Fruit fly (Drosophila melanogaster) ovary, adult (tissue): ENCODE data around the gene Hakai.

Experiments used
- CG17801 ChIP-seq: fragments of 200-800 bp; optimal IDR thresholded peaks from 2 replicates; lab custom pipeline; 2019; ENCODE audit warnings: missing biosample characterization, mild to moderate bottlenecking, missing genetic modification characterization, moderate library complexity; ENCODE audit not compliant: partially characterized antibody

Hakai gene

DNA sequence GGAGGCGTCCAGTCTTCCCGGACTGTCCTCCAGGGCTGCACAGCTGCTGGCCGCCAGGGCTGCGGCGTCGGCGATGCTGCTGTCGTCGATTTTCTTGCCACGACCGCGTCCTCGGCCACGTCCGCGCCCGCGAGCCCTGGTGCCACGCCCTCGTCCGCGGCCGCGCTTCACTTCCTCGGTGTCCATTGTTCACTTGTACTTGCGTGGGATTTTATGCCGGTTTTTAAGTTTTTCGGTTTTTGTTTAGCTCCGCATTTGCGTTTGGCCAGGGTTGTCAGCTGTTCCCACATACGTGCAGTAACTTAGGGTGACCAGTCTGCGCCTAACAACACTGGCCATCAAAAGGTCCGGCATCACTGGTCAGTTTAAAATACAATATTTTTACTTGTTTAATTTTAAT, at the start of gene Hakai:
TSS of gene Hakai (minus strand) at position 290 of the 400 bp plus-strand sequence.
- TF ChIP-seq CG17801, result peak; percentile 36

DNA sequence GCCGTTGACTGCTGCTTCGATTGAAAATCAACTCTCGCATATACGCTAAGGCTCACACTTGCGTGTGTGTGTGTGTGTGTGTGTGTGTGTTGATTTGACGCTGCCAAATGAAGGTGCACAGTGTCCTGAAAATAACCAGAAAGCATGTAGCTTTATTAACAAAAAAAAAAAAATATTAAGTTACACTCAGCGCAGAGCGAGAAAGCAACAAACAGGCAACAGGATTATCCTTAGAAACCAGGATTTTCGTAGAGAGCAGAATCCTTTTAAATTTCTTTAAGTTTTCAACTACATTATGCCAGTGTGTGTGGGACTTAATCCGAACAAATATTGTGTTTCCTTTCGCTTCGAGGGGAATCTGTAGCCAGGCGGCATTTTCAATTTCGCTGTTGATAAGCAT, 45.7 kb upstream of the Hakai start:
- TF ChIP-seq CG17801, result no peak

DNA sequence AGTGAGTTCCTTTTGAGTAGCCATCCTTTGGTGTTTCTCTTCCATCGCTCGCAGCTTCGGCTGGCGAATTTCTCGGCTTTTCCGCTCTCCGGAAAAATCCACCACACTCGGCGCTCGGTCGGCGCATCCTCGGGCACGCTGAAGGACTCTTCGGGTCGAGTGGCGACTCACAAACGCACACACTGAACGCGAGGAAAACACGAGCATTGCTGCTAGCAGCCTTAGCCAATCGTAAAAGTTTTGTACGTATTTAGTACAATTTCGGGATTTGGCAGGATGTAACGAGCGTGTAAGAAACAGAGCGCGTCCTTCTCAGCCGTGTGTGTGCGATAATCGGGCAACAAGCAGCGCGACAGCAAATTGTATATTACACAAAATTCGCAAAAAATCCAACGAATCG, 24.0 kb upstream of the Hakai start, which contains the start of gene CG46244:
TSS of gene CG46244 (plus strand) at position 252 of the 400 bp plus-strand sequence.
- TF ChIP-seq CG17801, result no peak

DNA sequence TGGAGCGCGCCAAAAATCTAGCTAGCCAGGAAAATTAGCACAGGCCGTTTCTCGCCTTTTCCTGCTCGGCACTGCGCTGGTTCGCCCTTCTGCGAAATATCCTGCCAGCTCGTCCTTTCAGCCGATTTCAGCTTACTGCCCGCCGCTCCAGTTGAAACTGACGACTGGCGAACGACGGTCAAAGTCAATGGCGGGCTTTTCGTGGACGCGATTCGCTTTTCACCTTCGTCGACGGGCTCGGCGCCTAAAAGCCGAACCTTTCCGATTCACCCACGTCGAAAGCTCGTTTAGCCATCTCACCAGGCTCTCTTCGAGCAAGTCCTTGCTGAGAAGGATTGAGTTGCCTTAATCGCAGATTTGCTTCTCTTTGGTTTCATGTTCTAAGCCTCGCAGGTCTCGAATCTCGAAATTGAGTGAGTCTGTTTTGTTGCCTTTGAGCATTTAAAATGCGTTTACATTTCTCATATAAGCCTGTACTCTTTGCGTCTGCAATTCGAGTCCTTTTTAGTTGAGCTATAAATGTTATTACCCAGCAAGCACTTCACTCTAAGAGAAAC, 23.2 kb upstream of the Hakai start:
- no peak for TF ChIP-seq CG17801

DNA sequence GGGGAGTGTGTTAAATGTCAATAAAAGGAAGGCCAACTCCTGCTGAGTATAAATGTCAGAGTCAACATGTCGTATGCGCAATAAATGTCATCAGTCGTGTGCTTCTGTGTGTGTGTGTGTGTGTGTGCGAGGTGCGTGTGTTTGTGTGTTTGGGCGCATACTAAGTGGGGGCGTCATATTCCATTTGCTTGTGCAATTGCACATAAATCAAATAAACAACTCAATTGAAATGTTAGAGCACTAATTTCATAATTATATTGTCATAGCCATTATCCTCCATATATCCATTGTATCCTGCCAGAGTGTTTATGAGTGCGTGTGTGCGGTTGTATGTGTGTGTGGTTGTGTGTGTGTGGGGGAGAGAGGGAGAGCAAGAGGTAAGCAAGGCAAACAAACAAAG, 11.8 kb upstream of the Hakai start:
- TF ChIP-seq CG17801, result no peak

DNA sequence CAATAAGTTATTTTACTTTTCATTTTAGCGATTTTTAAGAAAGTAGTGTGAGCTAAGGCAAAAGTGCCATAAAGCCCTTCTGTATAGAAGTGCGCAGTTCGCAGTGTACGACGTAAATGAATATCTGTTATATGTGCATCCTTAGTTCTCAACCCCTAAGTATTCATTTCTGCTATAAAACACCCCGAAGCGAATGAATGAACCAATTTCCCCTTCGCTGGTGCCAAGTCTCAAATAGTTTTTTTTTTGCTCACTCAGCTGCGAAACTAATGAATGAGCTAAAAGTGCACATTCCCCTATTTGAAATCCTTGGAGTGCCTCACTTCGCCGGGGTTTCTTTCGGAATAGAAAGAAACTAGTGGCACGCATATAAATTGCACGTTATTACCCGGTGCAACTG, 8.4 kb upstream of the Hakai start:
- TF ChIP-seq CG17801, result no peak

DNA sequence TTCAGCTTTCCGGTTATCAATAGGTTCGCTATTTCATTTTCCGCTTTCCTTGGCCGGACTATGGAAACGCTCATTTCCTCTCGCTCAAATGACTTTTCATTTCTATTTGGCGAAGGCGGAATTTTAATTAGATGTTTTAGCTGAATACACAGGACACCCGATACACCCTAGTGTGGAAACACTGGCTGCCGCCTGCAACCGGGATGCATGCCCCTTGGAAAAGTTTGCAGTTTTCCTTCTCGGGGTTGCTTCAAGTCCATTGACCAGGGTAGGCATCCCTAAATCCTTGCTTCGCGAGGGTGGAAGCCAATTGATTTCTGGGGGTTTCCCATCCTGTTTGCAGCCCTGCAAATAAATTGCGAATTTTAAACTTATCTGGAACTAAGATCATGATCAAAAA, 6.7 kb upstream of the Hakai start:
- no peak for TF ChIP-seq CG17801

DNA sequence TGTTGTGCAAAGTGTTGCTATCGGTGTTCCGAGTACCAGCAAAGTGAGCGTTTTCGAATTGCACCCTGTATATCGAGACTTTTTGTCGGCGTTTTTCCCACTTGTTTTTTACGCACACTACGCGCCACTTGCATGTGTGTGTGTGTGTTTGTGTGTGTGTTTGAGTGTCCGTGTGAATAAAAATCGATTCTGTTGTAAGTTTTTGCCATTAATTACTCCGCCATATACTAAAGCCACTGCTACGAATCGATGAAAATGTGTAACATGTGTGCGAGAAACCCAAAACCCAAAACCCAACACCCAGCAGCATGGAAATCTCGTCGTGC, 5.0 kb upstream of the Hakai start:
- no peak for TF ChIP-seq CG17801

DNA sequence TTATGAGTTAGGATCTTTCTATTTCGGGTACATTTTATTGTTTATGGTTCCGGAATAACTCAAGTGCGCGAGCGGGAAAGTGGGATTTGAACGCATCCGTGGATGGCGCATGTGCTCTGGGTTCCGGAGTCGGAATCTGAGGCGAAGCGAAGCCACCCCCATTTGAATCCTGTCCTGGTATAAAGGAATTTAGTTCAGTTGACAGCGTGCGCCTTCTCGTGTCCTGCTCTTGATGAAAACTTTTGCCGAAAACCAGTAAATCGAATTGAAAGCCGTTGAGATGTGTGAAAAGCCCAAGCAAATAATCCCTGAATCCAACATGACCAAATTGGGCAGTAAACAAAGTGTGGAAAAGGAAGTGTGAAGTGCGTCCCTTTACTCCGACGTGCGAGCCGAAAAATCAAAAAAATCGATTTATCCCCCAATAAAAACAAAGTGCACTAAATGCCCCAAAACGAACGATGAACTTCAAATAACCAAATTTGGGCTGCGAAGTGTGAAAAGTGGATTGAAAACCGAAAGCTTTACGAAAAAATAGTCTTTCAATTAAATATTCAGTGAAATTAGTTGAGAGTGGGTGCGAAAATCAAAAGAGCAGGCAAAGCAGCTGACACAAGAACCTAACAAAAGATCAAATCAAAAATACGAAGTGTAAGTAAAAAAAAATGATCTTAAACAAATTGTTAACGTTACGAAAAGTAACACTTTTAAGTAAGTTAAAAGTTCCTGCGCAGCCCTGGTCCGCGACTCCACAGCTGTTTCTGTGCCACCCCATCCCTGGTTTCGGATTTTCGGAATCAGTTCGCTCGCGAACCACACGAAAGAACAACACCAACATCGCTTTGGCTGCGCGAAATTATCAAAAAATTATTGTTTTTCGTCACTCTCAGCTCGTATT, 4.4 kb upstream of the Hakai start, which contains the start of gene Lar:
TSS of gene Lar (plus strand) at position 188 of the 898 bp plus-strand sequence.
- peak; percentile 34 for TF ChIP-seq CG17801

DNA sequence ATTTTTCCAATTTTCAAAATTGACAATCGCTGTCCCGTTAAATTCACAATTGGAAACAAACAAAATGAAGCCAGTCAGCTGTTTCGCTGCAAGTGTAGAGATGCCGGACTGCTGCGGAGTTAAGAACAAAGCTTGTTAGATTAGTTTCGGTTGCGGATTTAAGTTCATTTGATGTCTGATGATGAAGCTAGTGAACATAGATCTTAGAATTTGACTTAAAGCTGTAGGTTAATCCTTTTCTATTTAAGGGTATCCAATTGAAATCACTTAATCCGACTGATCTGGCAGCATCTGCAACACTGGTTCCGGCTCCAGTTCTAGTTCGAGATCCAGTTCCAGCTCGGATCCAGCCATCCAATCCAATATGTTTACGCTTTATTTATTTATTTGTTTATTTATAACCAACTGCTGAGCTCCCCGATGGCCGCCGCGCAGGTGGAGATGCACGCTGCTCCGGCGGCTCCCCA, 1.7 kb upstream of the Hakai start, which contains the start of the genes PCNA2 and CG10366:
TSS of gene PCNA2 (minus strand) at position 65 of the 467 bp plus-strand sequence.
TSS of gene CG10366 (plus strand) at position 310 of the 467 bp plus-strand sequence.
- peak; percentile 48 for TF ChIP-seq CG17801

DNA sequence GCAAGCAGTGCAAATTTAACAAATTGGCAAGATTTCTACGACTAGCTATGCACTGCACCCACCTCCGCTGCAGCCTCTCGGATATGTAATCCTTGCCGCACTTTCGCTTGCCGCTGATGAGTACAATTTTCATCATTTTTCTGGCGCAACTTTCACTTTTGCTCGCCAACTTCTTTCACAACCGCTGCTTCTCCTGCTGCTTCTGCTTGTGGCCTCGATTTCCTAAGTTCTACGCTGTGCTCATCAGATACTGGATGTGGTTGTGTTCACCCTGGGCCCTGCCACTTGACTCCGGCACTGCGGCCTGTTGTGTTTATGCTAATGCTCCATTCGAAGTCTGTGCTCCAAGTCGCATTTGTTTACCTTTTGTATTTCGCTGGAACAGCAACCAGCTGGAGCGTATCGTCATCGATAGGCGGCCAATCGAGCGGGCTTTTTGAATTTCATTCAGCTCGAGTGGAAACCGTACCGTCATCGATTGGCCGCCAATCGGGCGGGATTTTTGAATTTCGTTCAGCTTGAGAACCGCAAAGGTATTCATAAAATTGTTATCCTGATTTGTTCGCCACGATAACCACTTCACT, 2.2 kb downstream of the Hakai start, which contains the start of gene Pmvk:
TSS of gene Pmvk (minus strand) at position 357 of the 584 bp plus-strand sequence.
- no peak for TF ChIP-seq CG17801

DNA sequence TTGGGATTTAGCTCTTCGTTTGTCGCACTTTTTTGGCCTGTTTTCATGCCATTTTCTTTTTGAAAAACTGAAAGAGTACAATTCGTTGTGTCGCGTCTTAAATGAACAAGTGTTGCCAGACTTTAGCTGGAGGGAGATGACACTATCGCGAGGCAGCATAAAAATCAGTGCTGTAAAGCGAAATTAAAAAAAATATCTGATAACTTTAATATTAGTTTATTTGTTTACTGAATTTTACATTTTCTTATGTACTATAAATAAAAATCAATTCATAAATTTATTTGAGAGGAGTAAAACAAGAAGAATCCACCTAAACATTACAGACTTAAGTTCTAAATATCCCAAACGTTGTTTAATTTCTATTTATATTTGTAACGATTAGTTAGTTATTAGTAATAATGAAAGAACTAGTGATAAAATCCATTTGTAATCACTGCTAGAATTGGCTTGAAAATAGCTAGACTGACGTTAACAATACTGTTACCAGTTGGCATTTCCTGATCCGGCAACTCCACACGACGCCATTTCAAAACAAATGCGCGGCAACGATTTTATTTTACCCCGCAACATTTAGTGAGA, 5.0 kb downstream of the Hakai start, which contains the start of the genes spi and msb1l:
TSS of gene spi (minus strand) at position 129 of the 579 bp plus-strand sequence.
TSS of gene msb1l (plus strand) at position 515 of the 579 bp plus-strand sequence.
- peak; percentile 17 for TF ChIP-seq CG17801

DNA sequence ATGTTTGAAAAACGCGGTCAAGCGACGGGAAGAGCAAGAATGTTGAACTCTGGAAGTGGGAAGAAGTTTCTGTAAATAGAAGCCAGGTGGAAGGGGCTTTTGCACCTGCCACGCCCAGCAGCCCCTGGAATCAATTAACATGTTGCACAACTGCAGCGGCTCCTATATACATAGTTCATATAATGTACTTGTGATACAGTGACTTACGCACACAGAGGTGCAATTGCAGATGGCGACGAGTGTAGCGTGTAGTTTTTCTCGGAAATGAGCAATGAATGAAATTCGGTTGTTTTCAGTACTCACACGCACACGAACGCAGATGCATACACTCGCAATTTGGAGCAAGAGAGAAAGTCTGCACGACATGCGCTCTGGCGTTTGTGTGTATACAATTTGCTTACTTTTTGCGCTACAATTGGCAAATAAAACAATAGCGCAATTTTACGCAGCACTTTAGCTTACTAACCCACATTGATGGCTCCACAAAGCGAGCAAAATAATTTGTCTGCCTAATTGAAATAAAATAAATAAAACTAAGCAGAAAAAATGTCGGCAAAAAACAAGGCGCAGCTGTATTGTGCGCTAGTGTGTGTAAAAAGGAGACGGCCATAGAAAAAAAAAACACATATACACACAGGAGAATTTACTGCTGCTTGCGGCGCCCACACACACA, 5.8 kb downstream of the Hakai start:
- peak; percentile 56 for TF ChIP-seq CG17801

DNA sequence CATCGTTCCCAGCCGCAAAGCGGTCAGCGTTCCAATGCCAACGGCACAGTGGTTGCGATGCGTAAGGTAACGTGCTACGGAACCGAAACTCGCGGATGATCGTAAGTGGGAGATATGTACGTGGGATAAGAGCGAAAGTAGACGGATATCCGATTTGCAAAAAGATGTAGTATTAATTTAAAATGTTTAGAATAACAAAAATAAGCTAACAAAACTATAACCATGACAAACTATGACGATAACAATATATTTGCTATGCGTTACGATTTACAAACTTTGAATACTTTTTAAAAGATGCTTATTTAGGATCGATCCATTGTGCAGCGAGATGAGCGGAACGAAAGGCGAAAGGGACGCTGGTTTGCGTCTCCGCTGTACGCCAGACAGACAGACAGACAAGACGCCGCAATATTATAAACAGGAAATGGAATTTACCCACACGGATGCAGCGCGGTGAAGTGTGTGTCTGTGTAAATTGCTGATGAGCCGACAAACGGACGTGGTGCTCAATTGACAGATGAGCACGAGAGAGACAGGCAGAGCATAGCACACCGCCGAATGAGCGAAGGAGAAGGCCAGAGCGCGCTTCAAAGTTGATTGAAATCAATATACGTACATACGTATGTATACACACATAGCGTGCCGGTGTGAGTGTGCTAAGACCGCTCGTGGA, 6.5 kb downstream of the Hakai start:
- peak; percentile 14 for TF ChIP-seq CG17801

DNA sequence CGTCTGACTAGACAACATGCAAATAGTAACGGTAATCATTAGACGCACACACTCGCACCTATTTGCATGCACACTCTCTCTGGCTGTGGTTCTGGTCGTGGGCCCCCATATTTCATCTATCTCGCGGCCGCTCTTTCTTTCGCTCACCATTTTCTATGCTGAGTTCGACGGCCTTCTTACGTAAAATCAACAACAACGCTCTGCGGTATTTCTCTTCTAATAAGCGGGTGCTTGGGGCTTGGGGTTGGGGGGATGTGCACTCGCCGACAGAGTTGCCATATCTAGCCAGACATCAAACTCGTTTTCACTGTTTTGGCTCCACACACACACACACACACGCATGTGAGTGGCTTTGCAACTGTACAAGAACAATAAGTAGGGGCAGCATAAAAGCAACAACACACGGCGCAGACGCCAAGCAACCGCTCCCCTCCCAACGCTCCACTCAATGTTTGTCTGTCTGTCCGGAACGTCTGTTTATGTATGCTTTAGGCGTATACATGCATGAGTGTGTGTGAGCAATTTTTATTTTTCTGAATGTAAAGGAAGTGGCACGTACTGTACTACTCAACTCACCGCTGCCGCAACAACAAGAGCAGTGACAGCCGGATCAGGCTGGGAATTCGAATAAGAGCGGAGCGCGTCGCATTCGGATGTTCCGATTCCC, 7.2 kb downstream of the Hakai start:
- TF ChIP-seq CG17801, result no peak
